ENCODE assay signal across 3 fruit fly cellular contexts in the genomic region with DNA sequence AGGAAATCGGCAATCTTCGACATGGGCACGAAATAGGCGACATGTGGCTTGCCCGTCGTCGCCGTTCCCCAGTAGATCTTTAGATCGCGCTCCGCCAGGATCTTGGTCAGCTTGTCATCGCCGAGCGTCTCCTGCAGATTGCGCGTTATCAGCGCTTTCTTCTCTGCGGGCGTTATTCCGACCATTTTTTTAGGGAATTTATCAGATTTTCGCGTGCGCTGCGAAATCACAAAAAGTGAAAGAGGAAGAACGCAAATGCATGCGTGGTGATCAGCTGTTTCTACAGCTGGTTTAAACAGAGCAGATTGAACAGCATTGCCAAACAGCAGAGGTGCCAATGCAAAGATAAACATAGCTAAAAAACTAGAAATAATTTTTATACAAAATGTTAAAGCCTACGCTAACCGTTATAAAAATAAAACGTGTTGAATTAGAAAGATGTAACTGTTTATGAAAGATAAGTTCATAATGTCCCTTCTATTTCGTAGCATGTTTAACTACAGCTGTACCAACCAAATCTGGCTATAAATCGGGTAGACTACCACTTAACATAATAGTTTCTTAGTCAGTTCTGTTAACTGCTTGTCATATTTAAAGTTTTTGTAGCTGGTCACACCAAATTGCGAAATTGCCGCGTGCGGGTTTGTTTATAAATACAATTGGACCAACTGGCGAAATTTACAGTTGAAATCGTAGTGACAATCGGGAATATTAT.
TF ChIP-seq lines count a peak whose summit lies in the region.

Gene TyrRS, minus strand, starts transcription at position 244 of the 715 bp plus-strand sequence.
Gene CG33158, plus strand, starts transcription at position 539 of the 715 bp plus-strand sequence.

- no peak for TF ChIP-seq CTCF in whole organism, embryonic (GFP tag; optimal IDR thresholded peaks at IDR 0.05; lab: Kevin White, UChicago)

TF ChIP-seq in whole organism, adult, 20 proteins besides CTCF, POLR2A, EP300 and RAD21:
- no peak for TF ChIP-seq CG5204 (GFP tag; optimal IDR thresholded peaks at IDR 0.05; lab: Kevin White, UChicago)
- TF ChIP-seq CG7101 (tag; optimal IDR thresholded peaks at IDR 0.05; lab: Kevin White, UChicago), result no peak
- TF ChIP-seq cic (GFP tag; optimal IDR thresholded peaks at IDR 0.05; lab: Kevin White, UChicago), result no peak
- TF ChIP-seq kay (GFP tag; lab: Kevin White, UChicago; ENCODE audit: borderline replicate concordance), result peak; percentile 19
- TF ChIP-seq toe (GFP tag; optimal IDR thresholded peaks at IDR 0.05; lab: Kevin White, UChicago), result no peak
- peak; percentile 77 for TF ChIP-seq Mnt (GFP tag; optimal IDR thresholded peaks at IDR 0.05; lab: Kevin White, UChicago)
- TF ChIP-seq Crg-1 (GFP tag; optimal IDR thresholded peaks at IDR 0.05; lab: Kevin White, UChicago), result peak; percentile 9
- no peak for TF ChIP-seq Hr96 (GFP tag; optimal IDR thresholded peaks at IDR 0.05; lab: Kevin White, UChicago)
- TF ChIP-seq CG1620 (GFP tag; optimal IDR thresholded peaks at IDR 0.05; lab: Kevin White, UChicago), result no peak
- TF ChIP-seq CG12768 (GFP tag; optimal IDR thresholded peaks at IDR 0.05; lab: Kevin White, UChicago), result no peak
- TF ChIP-seq CG11617 (GFP tag; optimal IDR thresholded peaks at IDR 0.05; lab: Kevin White, UChicago), result peak; percentile 10
- peak; percentile 93 for TF ChIP-seq tj (GFP tag; optimal IDR thresholded peaks at IDR 0.05; lab: Kevin White, UChicago)
- TF ChIP-seq CG14711 (tag; optimal IDR thresholded peaks at IDR 0.05; lab: Kevin White, UChicago), result peak; percentile 25
- no peak for TF ChIP-seq Clk (GFP tag; optimal IDR thresholded peaks at IDR 0.05; lab: Kevin White, UChicago)
- peak; percentile 40 for TF ChIP-seq bab1 (GFP tag; optimal IDR thresholded peaks at IDR 0.05; lab: Kevin White, UChicago)

TF ChIP-seq in whole organism, embryonic, 481 proteins besides CTCF, POLR2A, EP300 and RAD21 (continues in another document):
- TF ChIP-seq odd (GFP tag; optimal IDR thresholded peaks at IDR 0.05; lab: Kevin White, UChicago), result no peak
- TF ChIP-seq CG34224 (GFP tag; IDR thresholded peaks at IDR 0.05; lab: Robert Waterston, UW; ENCODE audit: partially characterized antibody), result 0 out of 3 replicates have a peak, but pooled peaks have one; percentile 16
- TF ChIP-seq CG15601 (tag; optimal IDR thresholded peaks at IDR 0.05; lab: Kevin White, UChicago), result peak; percentile 49
- peak; percentile 17; the same call in 1 of the 2 replicates for TF ChIP-seq slbo (GFP tag; IDR thresholded peaks at IDR 0.05; lab: Robert Waterston, UW)
- TF ChIP-seq CG2712 (tag; optimal IDR thresholded peaks at IDR 0.05; lab: Kevin White, UChicago), result peak; percentile 15
- TF ChIP-seq nmo (GFP tag; optimal IDR thresholded peaks at IDR 0.05; lab: Kevin White, UChicago), result peak; percentile 61
- TF ChIP-seq CG12391 (tag; optimal IDR thresholded peaks at IDR 0.05; lab: Kevin White, UChicago), result peak; percentile 23
- peak; percentile 50 for TF ChIP-seq CG9797 (GFP tag; optimal IDR thresholded peaks at IDR 0.05; lab: Kevin White, UChicago)
- TF ChIP-seq Tbp (GFP tag; optimal IDR thresholded peaks at IDR 0.05; lab: Kevin White, UChicago), result peak; percentile 77
- no peak for TF ChIP-seq CG18262 (tag; optimal IDR thresholded peaks at IDR 0.05; lab: Kevin White, UChicago)
- peak; percentile 24 for TF ChIP-seq CHES-1-like (GFP tag; optimal IDR thresholded peaks at IDR 0.05; lab: Kevin White, UChicago)
- no peak for TF ChIP-seq CG1529 (GFP tag; optimal IDR thresholded peaks at IDR 0.05; lab: Kevin White, UChicago)
- TF ChIP-seq Med (GFP tag; lab: Kevin White, UChicago), result peak; percentile 78
- peak; percentile 73 for TF ChIP-seq CG2116 (GFP tag; optimal IDR thresholded peaks at IDR 0.05; lab: Kevin White, UChicago)
- peak; percentile 21 for TF ChIP-seq CG15696 (tag; optimal IDR thresholded peaks at IDR 0.05; lab: Kevin White, UChicago)
- peak; percentile 21; the same call in 1 of the 2 replicates for TF ChIP-seq CG13287 (GFP tag; IDR thresholded peaks at IDR 0.05; lab: Robert Waterston, UW; ENCODE audit: partially characterized antibody)
- peak; percentile 96 for TF ChIP-seq CG17385 (GFP tag; optimal IDR thresholded peaks at IDR 0.05; lab: Kevin White, UChicago)
- TF ChIP-seq dm (GFP tag; optimal IDR thresholded peaks at IDR 0.05; lab: Kevin White, UChicago), result peak; percentile 39
- TF ChIP-seq CG10267 (tag; optimal IDR thresholded peaks at IDR 0.05; lab: Kevin White, UChicago), result peak; percentile 28
- no peak for TF ChIP-seq run (tag; optimal IDR thresholded peaks at IDR 0.05; lab: Kevin White, UChicago)
- peak; percentile 38 for TF ChIP-seq Sin3A (optimal IDR thresholded peaks at IDR 0.05; lab: Kevin White, UChicago)
- no peak for TF ChIP-seq tgo (GFP tag; IDR thresholded peaks at IDR 0.05; lab: Robert Waterston, UW)
- peak; percentile 59 for TF ChIP-seq Elba2 (GFP tag; optimal IDR thresholded peaks at IDR 0.05; lab: Kevin White, UChicago)
- TF ChIP-seq Dp (GFP tag; optimal IDR thresholded peaks at IDR 0.05; lab: Kevin White, UChicago), result peak; percentile 60
- peak; percentile 29 for TF ChIP-seq nerfin-1 (tag; optimal IDR thresholded peaks at IDR 0.05; lab: Kevin White, UChicago)
- TF ChIP-seq CG11247 (GFP tag; IDR thresholded peaks at IDR 0.05; lab: Robert Waterston, UW), result no peak
- TF ChIP-seq BEAF-32 (GFP tag; optimal IDR thresholded peaks at IDR 0.05; lab: Kevin White, UChicago), result peak; percentile 28
- peak; percentile 16 for TF ChIP-seq CG13424 (tag; optimal IDR thresholded peaks at IDR 0.05; lab: Kevin White, UChicago)
- TF ChIP-seq CG1024 (GFP tag; IDR thresholded peaks at IDR 0.05; lab: Robert Waterston, UW), result no peak
- TF ChIP-seq CG34422 (GFP tag; IDR thresholded peaks at IDR 0.05; lab: Robert Waterston, UW), result peak; percentile 62; the same call in 1 of the 3 replicates
- TF ChIP-seq Dip3 (GFP tag; optimal IDR thresholded peaks at IDR 0.05; lab: Kevin White, UChicago), result no peak
- peak; percentile 47 for TF ChIP-seq E2f2 (GFP tag; IDR thresholded peaks at IDR 0.05; lab: Robert Waterston, UW)
- peak; percentile 84 to 97 for TF ChIP-seq crp (GFP tag; optimal IDR thresholded peaks at IDR 0.05; lab: Kevin White, UChicago)

TF ChIP-seq in whole organism, wandering third instar larva, 38 proteins besides CTCF, POLR2A, EP300 and RAD21:
- no peak for TF ChIP-seq dmrt93B (GFP tag; optimal IDR thresholded peaks at IDR 0.05; lab: Kevin White, UChicago)
- TF ChIP-seq psq (GFP tag; optimal IDR thresholded peaks at IDR 0.05; lab: Kevin White, UChicago), result no peak
- TF ChIP-seq Myc (optimal IDR thresholded peaks at IDR 0.05; lab: Kevin White, UChicago), result peak; percentile 94
- no peak for TF ChIP-seq pan (optimal IDR thresholded peaks at IDR 0.05; lab: Kevin White, UChicago)
